Worm (Caenorhabditis elegans): ENCODE data around the gene D1046.2.

DNA sequence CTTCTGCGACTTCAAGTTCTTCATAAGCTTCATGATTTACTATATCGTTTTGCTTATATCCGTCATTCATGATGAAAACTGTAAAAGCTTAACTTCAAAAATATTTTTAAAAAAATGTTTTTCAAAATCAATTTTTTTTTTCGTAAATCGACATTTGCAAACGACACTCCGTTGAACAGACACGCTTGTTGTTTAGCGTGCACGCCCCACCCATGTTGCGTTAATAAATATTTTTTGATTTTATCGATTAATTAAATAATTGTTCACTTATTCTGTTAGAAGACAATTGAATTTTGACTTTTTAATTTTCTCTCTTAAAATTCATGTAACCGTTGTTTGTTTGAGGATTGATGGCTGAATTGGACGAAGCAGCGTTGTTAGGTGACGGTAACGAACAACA lies at the start of gene D1046.2, which contains the start of gene cfim-2:
- TF ChIP-seq ceh-2 (tag; optimal IDR thresholded peaks at IDR 0.05) (no peak), unc-3 (GFP tag; conservative IDR thresholded peaks at IDR 0.05) (no peak), unc-3 (tag; optimal IDR thresholded peaks at IDR 0.05) (no peak), sox-2 (GFP tag; IDR thresholded peaks at IDR 0.05) (no peak), pqm-1 (tag; optimal IDR thresholded peaks at IDR 0.05) (no peak), ama-1 (optimal IDR thresholded peaks at IDR 0.05) (no peak), ceh-24 (tag; optimal IDR thresholded peaks at IDR 0.05) (no peak), Y22D7AL.16 (tag; optimal IDR thresholded peaks at IDR 0.05) (no peak)
